Fruit fly (Drosophila melanogaster) whole organism, embryonic: ENCODE data around the gene CG34434.
A peak's percentile ranks its signal among the peaks of the same experiment; 100 is the strongest.

Experiments
- Abd-B ChIP-seq: fragments of 200-800 bp; sonication (Bioruptor generic); optimal IDR thresholded peaks from 2 replicates; lab custom pipeline; 2018; ENCODE audit warnings: missing biosample characterization, mild to moderate bottlenecking, missing genetic modification characterization, moderate library complexity
- Atf3 ChIP-seq: fragments of 200-800 bp; sonication (Bioruptor generic); optimal IDR thresholded peaks from 3 replicates; lab custom pipeline; 2016; ENCODE audit warnings: missing biosample characterization, missing genetic modification characterization
- BEAF-32 ChIP-seq: fragments of 200-800 bp; sonication (Bioruptor generic); optimal IDR thresholded peaks from 3 replicates; lab custom pipeline; 2017; ENCODE audit warnings: missing biosample characterization, missing genetic modification characterization, mild to moderate bottlenecking, moderate library complexity, missing genetic modification reagents
- CG1024 ChIP-seq: fragments of 200-800 bp; sonication (Bioruptor generic); IDR thresholded peaks from 2 replicates; pipeline ENCODE4 v1.3.6; 2022; ENCODE audit warnings: missing biosample characterization, missing genetic modification characterization
- CG10267 ChIP-seq: fragments of 200-800 bp; sonication (Bioruptor generic); optimal IDR thresholded peaks from 2 replicates; lab custom pipeline; 2018; ENCODE audit warnings: missing biosample characterization, mild to moderate bottlenecking, missing genetic modification characterization, moderate library complexity
- CG10543 ChIP-seq: fragments of 200-800 bp; sonication (Bioruptor generic); optimal IDR thresholded peaks from 3 replicates; lab custom pipeline; 2017; ENCODE audit warnings: missing biosample characterization, mild to moderate bottlenecking, missing genetic modification characterization, moderate library complexity
- CG10654 ChIP-seq: fragments of 200-800 bp; sonication (Bioruptor generic); optimal IDR thresholded peaks from 2 replicates; lab custom pipeline; 2016; ENCODE audit warnings: missing biosample characterization, missing genetic modification characterization
- CG12071 ChIP-seq: fragments of 200-800 bp; sonication (Bioruptor generic); optimal IDR thresholded peaks from 3 replicates; lab custom pipeline; 2018; ENCODE audit warnings: missing biosample characterization, mild to moderate bottlenecking, missing genetic modification characterization
- CG13424 ChIP-seq: fragments of 200-800 bp; sonication (Bioruptor generic); optimal IDR thresholded peaks from 2 replicates; lab custom pipeline; 2019; ENCODE audit warnings: missing biosample characterization, mild to moderate bottlenecking, missing genetic modification characterization, moderate library complexity
- CG15514 ChIP-seq: fragments of 200-800 bp; sonication (Bioruptor generic); optimal IDR thresholded peaks from 3 replicates; lab custom pipeline; 2017; ENCODE audit warnings: missing biosample characterization, missing genetic modification characterization, mild to moderate bottlenecking, moderate library complexity, missing genetic modification reagents
- CG31441 ChIP-seq: fragments of 200-800 bp; sonication (Bioruptor generic); IDR thresholded peaks from 2 replicates; pipeline ENCODE4 v1.3.6; 2022; ENCODE audit warnings: missing biosample characterization, missing genetic modification characterization
- CG33213 ChIP-seq: fragments of 200-800 bp; sonication (Bioruptor generic); optimal IDR thresholded peaks from 3 replicates; lab custom pipeline; 2016; ENCODE audit warnings: missing biosample characterization, missing genetic modification characterization
- CG3847 ChIP-seq: fragments of 200-800 bp; sonication (Bioruptor generic); IDR thresholded peaks from 2 replicates; pipeline ENCODE4 v1.3.6; 2022; ENCODE audit warnings: missing biosample characterization, missing genetic modification characterization
- CG4328 ChIP-seq: fragments of 200-800 bp; sonication (Bioruptor generic); optimal IDR thresholded peaks from 3 replicates; lab custom pipeline; 2017; ENCODE audit warnings: missing biosample characterization, missing genetic modification reagents, missing genetic modification characterization
- CG9817 ChIP-seq: fragments of 200-800 bp; sonication (Bioruptor generic); optimal IDR thresholded peaks from 2 replicates; lab custom pipeline; 2018; ENCODE audit warnings: missing biosample characterization, mild to moderate bottlenecking, missing genetic modification characterization, moderate library complexity
- CG9876 ChIP-seq: fragments of 200-800 bp; sonication (Bioruptor generic); optimal IDR thresholded peaks from 2 replicates; lab custom pipeline; 2016; ENCODE audit warnings: missing biosample characterization, missing genetic modification characterization
- Camta ChIP-seq: fragments of 200-800 bp; sonication (Bioruptor generic); optimal IDR thresholded peaks from 2 replicates; lab custom pipeline; 2016; ENCODE audit warnings: missing biosample characterization, missing genetic modification characterization
- D19B ChIP-seq: fragments of 200-800 bp; sonication (Bioruptor generic); optimal IDR thresholded peaks from 2 replicates; lab custom pipeline; 2017; ENCODE audit warnings: missing biosample characterization, mild to moderate bottlenecking, missing genetic modification characterization
- Dek ChIP-seq: fragments of 200-800 bp; sonication (Bioruptor generic); optimal IDR thresholded peaks from 3 replicates; lab custom pipeline; 2019; ENCODE audit warnings: missing biosample characterization, mild to moderate bottlenecking, missing genetic modification characterization, moderate library complexity
- Doc2 ChIP-seq: fragments of 200-800 bp; sonication (Bioruptor generic); IDR thresholded peaks from 2 replicates; pipeline ENCODE4 v1.3.6; 2022; ENCODE audit warnings: missing biosample characterization, missing genetic modification characterization
- Ets65A ChIP-seq: fragments of 200-800 bp; sonication (Bioruptor generic); peaks from one replicate; lab custom pipeline; 2016; ENCODE audit warnings: missing biosample characterization, missing genetic modification characterization
- GATAe ChIP-seq: fragments of 200-800 bp; sonication (Bioruptor generic); conservative IDR thresholded peaks from 2 replicates; pipeline ENCODE4 v1.3.6; 2022; ENCODE audit warnings: missing biosample characterization, missing genetic modification characterization
- HLHmδ ChIP-seq: fragments of 200-800 bp; sonication (Bioruptor generic); optimal IDR thresholded peaks from 2 replicates; lab custom pipeline; 2018; ENCODE audit warnings: missing biosample characterization, mild to moderate bottlenecking, missing genetic modification characterization, moderate library complexity
- Hand ChIP-seq: fragments of 200-800 bp; sonication (Bioruptor generic); optimal IDR thresholded peaks from 2 replicates; lab custom pipeline; 2017; ENCODE audit warnings: mild to moderate bottlenecking, missing biosample characterization, missing genetic modification reagents, missing genetic modification characterization
- HmgZ ChIP-seq: fragments of 200-800 bp; sonication (Bioruptor generic); optimal IDR thresholded peaks from 2 replicates; lab custom pipeline; 2018; ENCODE audit warnings: missing biosample characterization, mild to moderate bottlenecking, missing genetic modification characterization
- Hmx ChIP-seq: fragments of 200-800 bp; sonication (Bioruptor generic); optimal IDR thresholded peaks from 2 replicates; lab custom pipeline; 2016; ENCODE audit warnings: missing biosample characterization, missing genetic modification characterization
- Hr39 ChIP-seq: fragments of >200 bp; optimal IDR thresholded peaks from 2 replicates; lab custom pipeline; 2017
- Lpt ChIP-seq: fragments of >200 bp; optimal IDR thresholded peaks from 2 replicates; lab custom pipeline; 2018; ENCODE audit warnings: missing biosample characterization, missing genetic modification characterization
- Mad ChIP-seq: fragments of 200-800 bp; sonication (Bioruptor generic); optimal IDR thresholded peaks from 2 replicates; lab custom pipeline; 2016; ENCODE audit warnings: missing biosample characterization, missing genetic modification characterization
- Stat92E ChIP-seq, 3 experiments: fragments of >200 bp in 2 of 3; fragments of 200-800 bp in 1 of 3; sonication (Bioruptor generic) in 1 of 3; optimal IDR thresholded peaks; 2 replicates each; lab custom pipeline; 2017 to 2019; ENCODE audit warnings: missing biosample characterization in 3 of 3, missing genetic modification characterization in 3 of 3, mild to moderate bottlenecking in 1 of 3, moderate library complexity in 1 of 3
- bigmax ChIP-seq: fragments of 200-800 bp; sonication (Bioruptor generic); optimal IDR thresholded peaks from 2 replicates; lab custom pipeline; 2018; ENCODE audit warnings: missing biosample characterization, mild to moderate bottlenecking, missing genetic modification characterization
- cato ChIP-seq: fragments of 200-800 bp; sonication (Bioruptor generic); optimal IDR thresholded peaks from 2 replicates; lab custom pipeline; 2016; ENCODE audit warnings: missing biosample characterization, missing genetic modification characterization, borderline replicate concordance
- cwo ChIP-seq: fragments of 200-800 bp; sonication (Bioruptor generic); optimal IDR thresholded peaks from 3 replicates; lab custom pipeline; 2017; ENCODE audit warnings: missing biosample characterization, missing genetic modification characterization, mild to moderate bottlenecking, moderate library complexity, missing genetic modification reagents
- dati ChIP-seq: fragments of 200-800 bp; sonication (Bioruptor generic); IDR thresholded peaks from 2 replicates; pipeline ENCODE4 v1.3.6; 2022; ENCODE audit warnings: missing biosample characterization, missing genetic modification characterization
- emc ChIP-seq: fragments of 200-800 bp; sonication (Bioruptor generic); optimal IDR thresholded peaks from 2 replicates; lab custom pipeline; 2016; ENCODE audit warnings: missing biosample characterization, missing genetic modification characterization
- ftz-f1 ChIP-seq: fragments of 200-800 bp; sonication (Bioruptor generic); optimal IDR thresholded peaks from 2 replicates; lab custom pipeline; 2016; ENCODE audit warnings: missing biosample characterization, missing genetic modification characterization
- fu2 ChIP-seq: fragments of 200-800 bp; sonication (Bioruptor generic); optimal IDR thresholded peaks from 2 replicates; lab custom pipeline; 2016; ENCODE audit warnings: missing biosample characterization, missing genetic modification characterization
- gcm ChIP-seq: fragments of 200-800 bp; sonication (Bioruptor generic); optimal IDR thresholded peaks from 2 replicates; lab custom pipeline; 2019; ENCODE audit warnings: missing biosample characterization, mild to moderate bottlenecking, missing genetic modification characterization, moderate library complexity
- inv ChIP-seq: fragments of 200-800 bp; sonication (Bioruptor generic); IDR thresholded peaks from 2 replicates; pipeline ENCODE4 v1.3.6; 2022; ENCODE audit warnings: missing biosample characterization, missing genetic modification characterization; ENCODE audit not compliant: partially characterized antibody
- lilli ChIP-seq: fragments of 200-800 bp; sonication (Bioruptor generic); optimal IDR thresholded peaks from 3 replicates; lab custom pipeline; 2016; ENCODE audit warnings: missing biosample characterization, missing genetic modification characterization
- nerfin-2 ChIP-seq: fragments of 200-800 bp; sonication (Bioruptor generic); IDR thresholded peaks from 2 replicates; pipeline ENCODE4 v1.3.6; 2022; ENCODE audit warnings: missing biosample characterization, missing genetic modification characterization; ENCODE audit not compliant: partially characterized antibody
- pum ChIP-seq: fragments of 200-800 bp; sonication (Bioruptor generic); optimal IDR thresholded peaks from 2 replicates; lab custom pipeline; 2016; ENCODE audit warnings: missing biosample characterization, missing genetic modification characterization
- repo ChIP-seq: fragments of 200-800 bp; sonication (Bioruptor generic); optimal IDR thresholded peaks from 2 replicates; lab custom pipeline; 2016; ENCODE audit warnings: missing biosample characterization, missing genetic modification characterization
- seq ChIP-seq: fragments of 200-800 bp; sonication (Bioruptor generic); IDR thresholded peaks from 2 replicates; pipeline ENCODE4 v1.3.6; 2022; ENCODE audit warnings: missing biosample characterization, missing genetic modification characterization
- shn ChIP-seq: fragments of 200-800 bp; sonication (Bioruptor generic); optimal IDR thresholded peaks from 3 replicates; lab custom pipeline; 2016; ENCODE audit warnings: missing biosample characterization, missing genetic modification characterization
- sima ChIP-seq: fragments of 200-800 bp; sonication (Bioruptor generic); optimal IDR thresholded peaks from 2 replicates; lab custom pipeline; 2016; ENCODE audit warnings: missing biosample characterization, missing genetic modification characterization
- tio ChIP-seq: fragments of 200-800 bp; sonication (Bioruptor generic); optimal IDR thresholded peaks from 2 replicates; lab custom pipeline; 2017; ENCODE audit warnings: missing biosample characterization, missing genetic modification characterization, inconsistent platforms
- tna ChIP-seq: fragments of 200-800 bp; sonication (Bioruptor generic); IDR thresholded peaks from 2 replicates; pipeline ENCODE4 v1.3.6; 2022; ENCODE audit warnings: missing biosample characterization, missing genetic modification characterization; ENCODE audit not compliant: partially characterized antibody
- trh ChIP-seq: fragments of 200-800 bp; sonication (Bioruptor generic); optimal IDR thresholded peaks from 2 replicates; lab custom pipeline; 2016; ENCODE audit warnings: missing biosample characterization, missing genetic modification characterization
- zfh2 ChIP-seq: fragments of 200-800 bp; sonication (Bioruptor generic); optimal IDR thresholded peaks from 2 replicates; lab custom pipeline; 2016; ENCODE audit warnings: missing biosample characterization, missing genetic modification characterization

CG34434 gene

DNA sequence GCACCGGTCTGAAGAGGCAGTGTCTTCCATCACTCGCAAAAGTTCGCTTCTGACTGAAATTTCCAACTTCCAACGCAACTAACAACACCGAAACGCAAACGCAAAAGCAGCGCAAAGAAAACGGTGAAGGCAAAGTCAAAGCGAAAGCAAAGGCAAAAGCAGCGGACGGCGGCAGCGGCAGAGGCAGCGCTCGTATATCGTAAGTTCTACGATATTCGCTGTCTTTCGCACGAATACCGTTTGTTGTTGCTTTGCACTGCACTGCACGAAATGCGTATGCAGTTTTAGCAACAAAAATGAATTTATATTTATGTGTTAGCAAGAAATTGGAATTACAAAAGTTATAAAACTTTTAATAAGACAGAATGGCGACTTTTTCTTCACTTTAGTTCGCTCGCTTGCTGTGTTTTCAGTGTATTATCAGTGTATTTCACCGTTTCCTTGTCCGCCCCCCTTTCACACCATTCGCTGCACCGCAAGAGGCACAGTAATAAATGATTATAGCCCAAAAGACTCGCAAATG lies 32.3 kb upstream of the CG34434 start, which contains the start of gene OtopLa (continued):
- TF ChIP-seq BEAF-32 (GFP tag; lab: Kevin White, UChicago) (no peak), Mad (peak; percentile 55), tio (GFP tag; lab: Kevin White, UChicago) (peak; percentile 64), Atf3 (peak; percentile 63), shn (GFP tag; lab: Kevin White, UChicago) (peak; percentile 20), fu2 (GFP tag; lab: Kevin White, UChicago) (peak; percentile 59), CG9876 (GFP tag; lab: Kevin White, UChicago) (peak; percentile 18), GATAe (GFP tag; lab: Robert Waterston, UW) (peak; percentile 41; the same call in 1 of the 2 replicates), emc (GFP tag; lab: Kevin White, UChicago) (peak; percentile 18), Doc2 (GFP tag; lab: Robert Waterston, UW) (no peak), nerfin-2 (no peak), seq (peak; percentile 83), HmgZ (tag; lab: Kevin White, UChicago) (peak; percentile 70), cato (GFP tag; lab: Kevin White, UChicago) (peak; percentile 36), sima (GFP tag; lab: Kevin White, UChicago) (peak; percentile 54), CG3847 (peak; percentile 75), Hmx (GFP tag; lab: Kevin White, UChicago) (peak; percentile 58), inv (GFP tag; lab: Robert Waterston, UW) (no peak), CG10267 (tag; lab: Kevin White, UChicago) (peak; percentile 74), ftz-f1 (no peak), CG31441 (GFP tag; lab: Robert Waterston, UW) (peak; percentile 90), dati (GFP tag; lab: Robert Waterston, UW) (peak; percentile 52), CG1024 (GFP tag; lab: Robert Waterston, UW) (peak; percentile 80), pum (peak; percentile 83), Hr39 (lab: Kevin White, UChicago) (no peak), Lpt (GFP tag; lab: Kevin White, UChicago) (no peak), CG10543 (GFP tag; lab: Kevin White, UChicago) (peak; percentile 43), zfh2 (GFP tag; lab: Kevin White, UChicago) (peak; percentile 26), Camta (GFP tag; lab: Kevin White, UChicago) (peak; percentile 85), lilli (peak; percentile 84), cwo (GFP tag; lab: Kevin White, UChicago) (peak; percentile 69), tna (GFP tag; lab: Robert Waterston, UW) (no peak), CG10654 (GFP tag; lab: Kevin White, UChicago) (peak; percentile 73), gcm (peak; percentile 72), Stat92E (GFP tag; optimal IDR thresholded peaks at IDR 0.05; lab: Kevin White, UChicago) (no peak), CG12071 (GFP tag; lab: Kevin White, UChicago) (peak; percentile 74), Dek (tag; lab: Kevin White, UChicago) (peak; percentile 69), Ets65A (peak; percentile 97), CG33213 (GFP tag; lab: Kevin White, UChicago) (peak; percentile 65), bigmax (no peak), CG9817 (peak; percentile 69), repo (GFP tag; lab: Kevin White, UChicago) (peak; percentile 63), Abd-B (GFP tag; lab: Kevin White, UChicago) (peak; percentile 78), CG13424 (peak; percentile 85), CG15514 (GFP tag; lab: Kevin White, UChicago) (peak; percentile 65), D19B (GFP tag; lab: Kevin White, UChicago) (peak; percentile 55), CG4328 (peak; percentile 26), HLHmδ (GFP tag; lab: Kevin White, UChicago) (no peak), trh (GFP tag; lab: Kevin White, UChicago) (peak; percentile 37), Hand (GFP tag; lab: Kevin White, UChicago) (peak; percentile 66)
